Worm (Caenorhabditis elegans) whole organism, L2 larva: ENCODE measurements around the gene F55H2.5.

Experiments used
- Y55F3AM.14 ChIP-seq: fragments of 200-800 bp; sonication (Bioruptor generic); optimal IDR thresholded peaks from 2 replicates; lab custom pipeline; 2018; ENCODE audit warnings: mild to moderate bottlenecking, missing genetic modification characterization, missing compliant biosample characterization
- ceh-82 ChIP-seq: fragments of 150-350 bp; optimal IDR thresholded peaks from 2 replicates; lab custom pipeline; 2014; ENCODE audit warnings: missing biosample characterization, missing genetic modification characterization
- elt-3 ChIP-seq: sonication (generic microtip); optimal IDR thresholded peaks from 2 replicates; lab custom pipeline; 2017; ENCODE audit warnings: missing biosample characterization, missing genetic modification characterization
- fos-1 ChIP-seq: fragments of 150-350 bp; optimal IDR thresholded peaks from 2 replicates; lab custom pipeline; 2014; ENCODE audit warnings: missing biosample characterization, missing genetic modification characterization
- nhr-12 ChIP-seq: fragments of 150-350 bp; optimal IDR thresholded peaks from 2 replicates; lab custom pipeline; 2014; ENCODE audit warnings: missing biosample characterization, missing genetic modification characterization
- nhr-237 ChIP-seq: fragments of 150-350 bp; optimal IDR thresholded peaks from 2 replicates; lab custom pipeline; 2014; ENCODE audit warnings: missing biosample characterization, missing genetic modification characterization
- peb-1 ChIP-seq: fragments of 150-350 bp; optimal IDR thresholded peaks from 2 replicates; lab custom pipeline; 2014; ENCODE audit warnings: missing biosample characterization, missing genetic modification characterization

ce11 chrIII:9528824-9529223 lies 17.6 kb downstream of the F55H2.5 start, which contains the start of gene ZK1098.2:
- TF ChIP-seq fos-1 (tag; lab: Kevin White, UChicago): no peak
- TF ChIP-seq elt-3 (tag; lab: Kevin White, UChicago): no peak
- no peak for TF ChIP-seq ceh-82 (tag; lab: Kevin White, UChicago)
- no peak for TF ChIP-seq nhr-12
- no peak for TF ChIP-seq nhr-237
- TF ChIP-seq peb-1: no peak
- no peak for TF ChIP-seq Y55F3AM.14 (GFP tag; lab: Kevin White, UChicago)
